Fruit fly (Drosophila melanogaster) whole organism, prepupa: ENCODE results near the gene Mgat2.

Experiments
- CG1621 ChIP-seq: fragments of 200-800 bp; sonication (Bioruptor generic); optimal IDR thresholded peaks from 3 replicates; lab custom pipeline; 2018; ENCODE audit warnings: missing biosample characterization, mild to moderate bottlenecking, missing genetic modification characterization
- CG31627 ChIP-seq: fragments of 200-800 bp; sonication (Bioruptor generic); optimal IDR thresholded peaks from 3 replicates; lab custom pipeline; 2016; ENCODE audit warnings: missing biosample characterization, missing genetic modification characterization
- Sox14 ChIP-seq: fragments of 200-800 bp; sonication (Bioruptor generic); optimal IDR thresholded peaks from 3 replicates; lab custom pipeline; 2016; ENCODE audit warnings: missing biosample characterization, missing genetic modification characterization
- topi ChIP-seq: fragments of 200-800 bp; sonication (Bioruptor generic); optimal IDR thresholded peaks from 3 replicates; lab custom pipeline; 2016; ENCODE audit warnings: missing biosample characterization, missing genetic modification characterization

dm6 chr3R:30070198-30070597 is 48.2 kb upstream of the Mgat2 start:
- TF ChIP-seq Sox14 (GFP tag; lab: Kevin White, UChicago) = no peak
- TF ChIP-seq CG31627 (GFP tag; lab: Kevin White, UChicago) = no peak
- TF ChIP-seq CG1621 (tag; lab: Kevin White, UChicago) = no peak
- no peak for TF ChIP-seq topi (GFP tag; lab: Kevin White, UChicago)
